Fruit fly (Drosophila melanogaster) whole organism, embryonic: ENCODE results near the gene mag.
A peak's percentile ranks its signal among the peaks of the same experiment; 100 is the strongest.

Source experiments
- Awh ChIP-seq: fragments of 200-800 bp; sonication (Bioruptor generic); IDR thresholded peaks from 2 replicates; pipeline ENCODE4, ENCODE4 v1.3.6; 2022; ENCODE audit warnings: missing biosample characterization, missing genetic modification characterization
- Bdp1 ChIP-seq: fragments of 200-800 bp; sonication (Bioruptor generic); optimal IDR thresholded peaks from 3 replicates; lab custom pipeline; 2016; ENCODE audit warnings: missing biosample characterization, missing genetic modification characterization
- CG14441 ChIP-seq: fragments of 200-800 bp; sonication (Bioruptor generic); IDR thresholded peaks from 2 replicates; pipeline ENCODE4 v1.3.6; 2022; ENCODE audit warnings: missing biosample characterization, missing genetic modification characterization
- CG16815 ChIP-seq: fragments of 200-800 bp; sonication (Bioruptor generic); optimal IDR thresholded peaks from 3 replicates; lab custom pipeline; 2017; ENCODE audit warnings: missing biosample characterization, mild to moderate bottlenecking, missing genetic modification characterization
- CG30431 ChIP-seq: fragments of 200-800 bp; sonication (Bioruptor generic); optimal IDR thresholded peaks from 2 replicates; lab custom pipeline; 2017; ENCODE audit warnings: missing biosample characterization, missing genetic modification characterization
- CG34376 ChIP-seq: fragments of 200-800 bp; sonication (Bioruptor generic); optimal IDR thresholded peaks from 2 replicates; lab custom pipeline; 2018; ENCODE audit warnings: missing biosample characterization, mild to moderate bottlenecking, missing genetic modification characterization
- CG3726 ChIP-seq: fragments of 200-800 bp; sonication (Bioruptor generic); IDR thresholded peaks from 3 replicates; pipeline ENCODE4, ENCODE4 v1.3.6; 2022; ENCODE audit warnings: missing biosample characterization, missing genetic modification characterization
- CG3847 ChIP-seq: fragments of 200-800 bp; sonication (Bioruptor generic); IDR thresholded peaks from 2 replicates; pipeline ENCODE4 v1.3.6; 2022; ENCODE audit warnings: missing biosample characterization, missing genetic modification characterization
- CG4282 ChIP-seq: fragments of 200-800 bp; sonication (Bioruptor generic); optimal IDR thresholded peaks from 2 replicates; lab custom pipeline; 2016; ENCODE audit warnings: missing biosample characterization, missing genetic modification characterization
- CG4617 ChIP-seq: fragments of 200-800 bp; sonication (Bioruptor generic); optimal IDR thresholded peaks from 3 replicates; lab custom pipeline; 2016; ENCODE audit warnings: missing biosample characterization, missing genetic modification characterization, borderline replicate concordance
- CG6175 ChIP-seq: fragments of 200-800 bp; sonication (Bioruptor generic); IDR thresholded peaks from 3 replicates; pipeline ENCODE4 v1.3.6; 2022; ENCODE audit warnings: missing biosample characterization, missing genetic modification characterization
- CG6813 ChIP-seq: fragments of 200-800 bp; sonication (Bioruptor generic); optimal IDR thresholded peaks from 2 replicates; lab custom pipeline; 2017; ENCODE audit warnings: missing biosample characterization, missing genetic modification characterization, mild to moderate bottlenecking, moderate library complexity, missing genetic modification reagents
- CG8290 ChIP-seq, 3 experiments: fragments of 200-800 bp; sonication (Bioruptor generic); optimal IDR thresholded peaks; 2 replicates each; lab custom pipeline; 2016 to 2019; ENCODE audit warnings: missing biosample characterization in 3 of 3, missing genetic modification characterization in 3 of 3, mild to moderate bottlenecking in 2 of 3, moderate library complexity in 1 of 3
- Camta ChIP-seq: fragments of 200-800 bp; sonication (Bioruptor generic); optimal IDR thresholded peaks from 2 replicates; lab custom pipeline; 2016; ENCODE audit warnings: missing biosample characterization, missing genetic modification characterization
- CrebB ChIP-seq: fragments of 200-800 bp; sonication (Bioruptor generic); optimal IDR thresholded peaks from 3 replicates; lab custom pipeline; 2018; ENCODE audit warnings: missing biosample characterization, mild to moderate bottlenecking, missing genetic modification characterization
- Hmr ChIP-seq: fragments of 200-800 bp; sonication (Bioruptor generic); optimal IDR thresholded peaks from 3 replicates; lab custom pipeline; 2017; ENCODE audit warnings: mild to moderate bottlenecking, missing biosample characterization, missing genetic modification reagents, missing genetic modification characterization
- Kr ChIP-seq: fragments of 200-800 bp; sonication (Bioruptor generic); optimal IDR thresholded peaks from 2 replicates; lab custom pipeline; 2017; ENCODE audit warnings: missing biosample characterization, mild to moderate bottlenecking, missing genetic modification characterization
- Mes4 ChIP-seq: fragments of 200-800 bp; sonication (Bioruptor generic); optimal IDR thresholded peaks from 2 replicates; lab custom pipeline; 2016; ENCODE audit warnings: missing biosample characterization, missing genetic modification characterization
- Pdp1 ChIP-seq, 2 experiments: fragments of 200-800 bp; sonication (Bioruptor generic); optimal IDR thresholded peaks; 3 replicates each; lab custom pipeline; 2016; ENCODE audit warnings: missing biosample characterization in 2 of 2, missing genetic modification characterization in 2 of 2, mild to moderate bottlenecking in 1 of 2, moderate library complexity in 1 of 2
- Taf1 ChIP-seq: fragments of 200-800 bp; sonication (Bioruptor generic); IDR thresholded peaks from 2 replicates; pipeline ENCODE4 v1.3.6; 2022; ENCODE audit warnings: missing biosample characterization, missing genetic modification characterization
- abd-A ChIP-seq: fragments of 200-800 bp; sonication (Bioruptor generic); optimal IDR thresholded peaks from 3 replicates; lab custom pipeline; 2019; ENCODE audit warnings: missing biosample characterization, mild to moderate bottlenecking, missing genetic modification characterization, moderate library complexity
- ase ChIP-seq: fragments of 200-800 bp; sonication (Bioruptor generic); IDR thresholded peaks from 3 replicates; pipeline ENCODE4 v1.3.6; 2022; ENCODE audit warnings: missing biosample characterization, missing genetic modification characterization
- chn ChIP-seq: fragments of 200-800 bp; sonication (Bioruptor generic); optimal IDR thresholded peaks from 2 replicates; lab custom pipeline; 2016; ENCODE audit warnings: missing biosample characterization, missing genetic modification characterization
- cwo ChIP-seq: fragments of 200-800 bp; sonication (Bioruptor generic); optimal IDR thresholded peaks from 3 replicates; lab custom pipeline; 2017; ENCODE audit warnings: missing biosample characterization, missing genetic modification characterization, mild to moderate bottlenecking, moderate library complexity, missing genetic modification reagents
- disco-r ChIP-seq: fragments of 200-800 bp; sonication (Bioruptor generic); optimal IDR thresholded peaks from 2 replicates; lab custom pipeline; 2016; ENCODE audit warnings: missing biosample characterization, missing genetic modification characterization
- dm ChIP-seq: fragments of 200-800 bp; sonication (Bioruptor generic); optimal IDR thresholded peaks from 3 replicates; lab custom pipeline; 2016; ENCODE audit warnings: missing biosample characterization, missing genetic modification characterization
- esg ChIP-seq: fragments of 200-800 bp; sonication (Bioruptor generic); conservative IDR thresholded peaks from 2 replicates; pipeline ENCODE4 v1.3.6; 2022; ENCODE audit warnings: missing biosample characterization, missing genetic modification characterization
- exex ChIP-seq: fragments of 200-800 bp; sonication (Bioruptor generic); optimal IDR thresholded peaks from 4 replicates; lab custom pipeline; 2018; ENCODE audit warnings: missing biosample characterization, mild to moderate bottlenecking, missing genetic modification characterization, moderate library complexity
- gce ChIP-seq: fragments of 200-800 bp; sonication (Bioruptor generic); IDR thresholded peaks from 3 replicates; pipeline ENCODE4 v1.3.6; 2022; ENCODE audit warnings: missing biosample characterization, missing genetic modification characterization
- oc ChIP-seq: fragments of 200-800 bp; sonication (Bioruptor generic); optimal IDR thresholded peaks from 2 replicates; lab custom pipeline; 2018; ENCODE audit warnings: missing biosample characterization, mild to moderate bottlenecking, missing genetic modification characterization, moderate library complexity
- org-1 ChIP-seq: fragments of 200-800 bp; sonication (Bioruptor generic); optimal IDR thresholded peaks from 2 replicates; lab custom pipeline; 2017; ENCODE audit warnings: missing biosample characterization, missing genetic modification characterization
- otp ChIP-seq: fragments of 200-800 bp; sonication (Bioruptor generic); IDR thresholded peaks from 3 replicates; pipeline ENCODE4, ENCODE4 v1.3.6; 2022; ENCODE audit warnings: missing biosample characterization, missing genetic modification characterization
- pita ChIP-seq: fragments of 200-800 bp; sonication (Bioruptor generic); optimal IDR thresholded peaks from 2 replicates; lab custom pipeline; 2017; ENCODE audit warnings: missing biosample characterization, mild to moderate bottlenecking, missing genetic modification characterization
- prd ChIP-seq, 3 experiments: fragments of >200 bp in 2 of 3; fragments of 200-800 bp in 1 of 3; sonication (Bioruptor generic) in 1 of 3; optimal IDR thresholded peaks in 2 of 3; IDR thresholded peaks in 1 of 3; 2 replicates in 2 of 3; 3 replicates in 1 of 3; pipeline versions ENCODE4 v1.3.6 to Lab custom; 2017 to 2022; ENCODE audit warnings: missing biosample characterization in 1 of 3, missing genetic modification characterization in 1 of 3
- psq ChIP-seq: fragments of 200-800 bp; sonication (Bioruptor generic); optimal IDR thresholded peaks from 2 replicates; lab custom pipeline; 2017; ENCODE audit warnings: missing biosample characterization, missing genetic modification characterization
- pzg ChIP-seq: fragments of 200-800 bp; sonication (Bioruptor generic); optimal IDR thresholded peaks from 3 replicates; lab custom pipeline; 2018; ENCODE audit warnings: missing biosample characterization, mild to moderate bottlenecking, missing genetic modification characterization, moderate library complexity
- repo ChIP-seq: fragments of 200-800 bp; sonication (Bioruptor generic); optimal IDR thresholded peaks from 2 replicates; lab custom pipeline; 2016; ENCODE audit warnings: missing biosample characterization, missing genetic modification characterization
- ro ChIP-seq: fragments of 200-800 bp; sonication (Bioruptor generic); IDR thresholded peaks from 2 replicates; pipeline ENCODE4 v1.3.6; 2022; ENCODE audit warnings: missing biosample characterization, missing genetic modification characterization
- sd ChIP-seq: fragments of 200-800 bp; sonication (Bioruptor generic); optimal IDR thresholded peaks from 3 replicates; lab custom pipeline; 2018; ENCODE audit warnings: missing biosample characterization, mild to moderate bottlenecking, missing genetic modification characterization, moderate library complexity
- shn ChIP-seq: fragments of 200-800 bp; sonication (Bioruptor generic); optimal IDR thresholded peaks from 3 replicates; lab custom pipeline; 2016; ENCODE audit warnings: missing biosample characterization, missing genetic modification characterization
- slp2 ChIP-seq: fragments of 200-800 bp; sonication (Bioruptor generic); optimal IDR thresholded peaks from 2 replicates; lab custom pipeline; 2016; ENCODE audit warnings: missing biosample characterization, missing genetic modification characterization
- sr ChIP-seq: fragments of 200-800 bp; sonication (Bioruptor generic); IDR thresholded peaks from 3 replicates; pipeline ENCODE4 v1.3.6; 2022; ENCODE audit warnings: missing biosample characterization, missing genetic modification characterization
- stc ChIP-seq: fragments of 200-800 bp; sonication (Bioruptor generic); IDR thresholded peaks from 2 replicates; pipeline ENCODE4 v1.3.6; 2022; ENCODE audit warnings: missing biosample characterization, missing genetic modification characterization
- stwl ChIP-seq: fragments of 200-800 bp; sonication (Bioruptor generic); optimal IDR thresholded peaks from 3 replicates; lab custom pipeline; 2018; ENCODE audit warnings: missing biosample characterization, mild to moderate bottlenecking, missing genetic modification characterization, moderate library complexity
- tgo ChIP-seq: fragments of 200-800 bp; sonication (Bioruptor generic); IDR thresholded peaks from 3 replicates; pipeline ENCODE4 v1.3.6; 2022; ENCODE audit warnings: missing biosample characterization, missing genetic modification characterization
- tna ChIP-seq: fragments of 200-800 bp; sonication (Bioruptor generic); IDR thresholded peaks from 2 replicates; pipeline ENCODE4 v1.3.6; 2022; ENCODE audit warnings: missing biosample characterization, missing genetic modification characterization; ENCODE audit not compliant: partially characterized antibody
- trh ChIP-seq: fragments of 200-800 bp; sonication (Bioruptor generic); optimal IDR thresholded peaks from 2 replicates; lab custom pipeline; 2016; ENCODE audit warnings: missing biosample characterization, missing genetic modification characterization
- unc-4 ChIP-seq: fragments of 200-800 bp; sonication (Bioruptor generic); IDR thresholded peaks from 2 replicates; pipeline ENCODE4 v1.3.6; 2022; ENCODE audit warnings: missing biosample characterization, missing genetic modification characterization; ENCODE audit not compliant: partially characterized antibody

The mag gene

DNA sequence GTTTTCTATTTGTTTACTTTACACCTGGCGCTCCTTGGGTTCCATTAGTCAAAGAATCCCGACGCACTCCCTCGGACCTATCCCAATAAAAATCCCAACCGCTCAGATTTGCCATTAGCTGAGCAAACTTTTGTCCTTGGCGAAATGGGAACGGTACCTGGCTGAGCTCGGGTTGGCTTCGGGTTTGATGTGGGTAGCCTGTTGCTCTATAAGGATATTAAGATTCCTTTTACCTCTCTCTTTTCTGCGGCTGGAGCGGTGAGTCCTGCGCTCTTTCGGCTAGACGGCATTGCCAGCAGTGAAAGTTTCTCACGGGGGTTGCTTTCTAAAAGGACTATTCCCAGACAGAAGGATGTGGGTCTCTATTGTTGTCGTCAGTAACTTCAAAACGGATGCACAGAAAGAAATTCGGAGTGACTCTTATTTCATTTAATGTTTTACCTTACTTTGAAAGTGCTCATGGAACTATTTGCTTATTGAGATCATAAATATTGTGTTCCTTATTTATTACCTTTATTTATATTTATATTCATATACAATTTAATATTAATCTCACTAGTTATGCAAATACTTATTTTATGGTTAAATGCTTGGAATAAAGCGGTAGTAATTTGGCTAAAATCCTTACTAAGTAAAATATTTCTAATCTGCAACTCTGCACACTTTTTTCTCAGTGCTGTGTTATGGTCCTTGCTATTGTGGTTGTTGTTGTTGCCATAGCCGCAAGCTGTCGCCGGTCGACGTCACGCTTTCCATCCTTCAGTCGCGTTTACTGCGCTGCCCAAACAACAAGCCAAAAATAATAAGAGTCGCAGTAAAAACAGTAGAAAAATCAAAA lies 18.6 kb upstream of the mag start, which contains the start of gene CG5910 (continued):
- TF ChIP-seq dm (no peak), pita (GFP tag; lab: Kevin White, UChicago) (no peak), CrebB (tag; lab: Kevin White, UChicago) (peak; percentile 81), slp2 (GFP tag; lab: Kevin White, UChicago) (peak; percentile 34), pzg (GFP tag; lab: Kevin White, UChicago) (no peak), CG16815 (GFP tag; lab: Kevin White, UChicago) (peak; percentile 81), stwl (tag; lab: Kevin White, UChicago) (no peak), ro (GFP tag; lab: Robert Waterston, UW) (peak; percentile 68; the same call in 1 of the 2 replicates), Kr (GFP tag; lab: Kevin White, UChicago) (no peak), prd (optimal IDR thresholded peaks at IDR 0.05; lab: Kevin White, UChicago) (no peak), prd (GFP tag; IDR thresholded peaks at IDR 0.05; lab: Robert Waterston, UW) (peak; percentile 82), unc-4 (no peak), ase (GFP tag; lab: Robert Waterston, UW) (peak; percentile 52; the same call in 1 of the 3 replicates), CG3847 (GFP tag; lab: Robert Waterston, UW) (peak; percentile 80), shn (no peak), repo (GFP tag; lab: Kevin White, UChicago) (no peak), org-1 (GFP tag; lab: Kevin White, UChicago) (peak; percentile 86), Taf1 (GFP tag; lab: Robert Waterston, UW) (peak; percentile 67), CG8290 (GFP tag; optimal IDR thresholded peaks at IDR 0.05; lab: Kevin White, UChicago) (peak; percentile 75), CG8290 (tag; optimal IDR thresholded peaks at IDR 0.05; lab: Kevin White, UChicago) (no peak), trh (GFP tag; lab: Kevin White, UChicago) (peak; percentile 37), chn (GFP tag; lab: Kevin White, UChicago) (no peak), tna (GFP tag; lab: Robert Waterston, UW) (no peak), Awh (GFP tag; lab: Robert Waterston, UW) (peak; percentile 67), oc (peak; percentile 83), CG14441 (GFP tag; lab: Robert Waterston, UW) (peak; percentile 72), Hmr (GFP tag; lab: Kevin White, UChicago) (peak; percentile 94), CG6175 (GFP tag; lab: Robert Waterston, UW) (no peak), Camta (GFP tag; lab: Kevin White, UChicago) (no peak), stc (GFP tag; lab: Robert Waterston, UW) (peak; percentile 78), cwo (GFP tag; lab: Kevin White, UChicago) (peak; percentile 88), exex (tag; lab: Kevin White, UChicago) (peak; percentile 63), otp (no peak), psq (peak; percentile 48), CG34376 (GFP tag; lab: Kevin White, UChicago) (peak; percentile 80), disco-r (no peak), sd (tag; lab: Kevin White, UChicago) (peak; percentile 51), CG3726 (peak; percentile 68; the same call in 2 of the 3 replicates), CG30431 (peak; percentile 69), abd-A (tag; lab: Kevin White, UChicago) (peak; percentile 61), CG6813 (GFP tag; lab: Kevin White, UChicago) (peak; percentile 87), tgo (GFP tag; lab: Robert Waterston, UW) (peak; percentile 78), sr (GFP tag; lab: Robert Waterston, UW) (no peak), Mes4 (GFP tag; lab: Kevin White, UChicago) (no peak), esg (GFP tag; lab: Robert Waterston, UW) (peak; percentile 70), Bdp1 (GFP tag; lab: Kevin White, UChicago) (peak; percentile 31), CG4282 (GFP tag; lab: Kevin White, UChicago) (no peak), CG4617 (peak; percentile 38), gce (GFP tag; lab: Robert Waterston, UW) (0 out of 3 replicates have a peak, but pooled peaks have one; percentile 52), Pdp1 (GFP tag; optimal IDR thresholded peaks at IDR 0.05; lab: Kevin White, UChicago) (peak; percentile 3 to 35)
